Fruit fly (Drosophila melanogaster) whole organism, pupa: ENCODE measurements around the gene ND-B16.6.
A peak's percentile ranks its signal among the peaks of the same experiment; 100 is the strongest.

ENCODE experiments used
- CG10348 ChIP-seq: fragments of 200-800 bp; sonication (Bioruptor generic); IDR thresholded peaks from 2 replicates; pipeline ENCODE4 v1.3.6; 2022; ENCODE audit warnings: missing biosample characterization, missing genetic modification characterization
- CG12605 ChIP-seq: fragments of 200-800 bp; sonication (Bioruptor generic); IDR thresholded peaks from 2 replicates; pipeline ENCODE4 v1.3.6; 2022; ENCODE audit warnings: missing biosample characterization, missing genetic modification characterization
- CG13204 ChIP-seq: fragments of 200-800 bp; sonication (Bioruptor generic); optimal IDR thresholded peaks from 2 replicates; lab custom pipeline; 2018; ENCODE audit warnings: missing biosample characterization, mild to moderate bottlenecking, missing genetic modification characterization, moderate library complexity
- CG14655 ChIP-seq: fragments of 200-800 bp; sonication (Bioruptor generic); optimal IDR thresholded peaks from 3 replicates; lab custom pipeline; 2017; ENCODE audit warnings: mild to moderate bottlenecking, missing biosample characterization, missing genetic modification reagents, missing genetic modification characterization
- CG15710 ChIP-seq: fragments of 200-800 bp; sonication (Bioruptor generic); optimal IDR thresholded peaks from 2 replicates; lab custom pipeline; 2018; ENCODE audit warnings: missing biosample characterization, mild to moderate bottlenecking, missing genetic modification characterization, moderate library complexity
- CG17806 ChIP-seq: fragments of 200-800 bp; sonication (Bioruptor generic); optimal IDR thresholded peaks from 2 replicates; lab custom pipeline; 2018; ENCODE audit warnings: missing biosample characterization, mild to moderate bottlenecking, missing genetic modification characterization, moderate library complexity
- CG32121 ChIP-seq: fragments of 200-800 bp; sonication (Bioruptor generic); IDR thresholded peaks from 2 replicates; pipeline ENCODE4 v1.3.6; 2022; ENCODE audit warnings: missing biosample characterization, missing genetic modification characterization
- CG34367 ChIP-seq: fragments of 200-800 bp; sonication (Bioruptor generic); optimal IDR thresholded peaks from 2 replicates; lab custom pipeline; 2018; ENCODE audit warnings: missing biosample characterization, mild to moderate bottlenecking, missing genetic modification characterization
- CG4496 ChIP-seq: fragments of 200-800 bp; sonication (Bioruptor generic); IDR thresholded peaks from 3 replicates; pipeline ENCODE4 v1.3.6; 2022; ENCODE audit warnings: missing biosample characterization, missing genetic modification characterization
- CG8159 ChIP-seq: fragments of 200-800 bp; sonication (Bioruptor generic); optimal IDR thresholded peaks from 3 replicates; lab custom pipeline; 2018; ENCODE audit warnings: missing biosample characterization, mild to moderate bottlenecking, missing genetic modification characterization, moderate library complexity
- CG8301 ChIP-seq: fragments of 200-800 bp; sonication (Bioruptor generic); optimal IDR thresholded peaks from 2 replicates; lab custom pipeline; 2018; ENCODE audit warnings: missing biosample characterization, mild to moderate bottlenecking, missing genetic modification characterization
- CG9948 ChIP-seq: fragments of 200-800 bp; sonication (Bioruptor generic); optimal IDR thresholded peaks from 2 replicates; lab custom pipeline; 2018; ENCODE audit warnings: missing biosample characterization, mild to moderate bottlenecking, missing genetic modification characterization, moderate library complexity
- D1 ChIP-seq: fragments of 200-800 bp; sonication (Bioruptor generic); optimal IDR thresholded peaks from 2 replicates; lab custom pipeline; 2018; ENCODE audit warnings: missing biosample characterization, mild to moderate bottlenecking, missing genetic modification characterization, moderate library complexity
- EcR ChIP-seq: fragments of 200-800 bp; sonication (Bioruptor generic); optimal IDR thresholded peaks from 3 replicates; lab custom pipeline; 2019; ENCODE audit warnings: missing biosample characterization, missing genetic modification characterization, mild to moderate bottlenecking, moderate library complexity, missing genetic modification reagents
- Ets98B ChIP-seq: fragments of 200-800 bp; sonication (Bioruptor generic); IDR thresholded peaks from 2 replicates; pipeline ENCODE4 v1.3.6; 2022; ENCODE audit warnings: missing biosample characterization, missing genetic modification characterization
- Pif1A ChIP-seq: fragments of 200-800 bp; sonication (Bioruptor generic); optimal IDR thresholded peaks from 3 replicates; lab custom pipeline; 2016; ENCODE audit warnings: missing biosample characterization, missing genetic modification characterization
- Pif1B ChIP-seq: fragments of 200-800 bp; sonication (Bioruptor generic); optimal IDR thresholded peaks from 3 replicates; lab custom pipeline; 2016; ENCODE audit warnings: missing biosample characterization, missing genetic modification characterization
- Snoo ChIP-seq: fragments of 200-800 bp; sonication (Bioruptor generic); optimal IDR thresholded peaks from 3 replicates; lab custom pipeline; 2017; ENCODE audit warnings: missing biosample characterization, mild to moderate bottlenecking, missing genetic modification characterization, inconsistent platforms
- fd96Ca ChIP-seq: fragments of 200-800 bp; sonication (Bioruptor generic); IDR thresholded peaks from 3 replicates; pipeline ENCODE4 v1.3.6; 2022; ENCODE audit warnings: missing biosample characterization, missing genetic modification characterization
- gl ChIP-seq: fragments of 200-800 bp; sonication (Bioruptor generic); optimal IDR thresholded peaks from 2 replicates; lab custom pipeline; 2018; ENCODE audit warnings: missing biosample characterization, mild to moderate bottlenecking, missing genetic modification characterization
- rn ChIP-seq: fragments of 200-800 bp; sonication (Bioruptor generic); IDR thresholded peaks from 2 replicates; pipeline ENCODE4 v1.3.6; 2022; ENCODE audit warnings: missing biosample characterization, missing genetic modification characterization

Gene ND-B16.6

dm6 chrX:6365632-6366356 lies 15.6 kb upstream of the ND-B16.6 start, which contains the start of the genes swa and Marf:
TSS of gene swa (minus strand) at chrX:6365708.
TSS of gene Marf (plus strand) at chrX:6365949.
- TF ChIP-seq CG8159 (tag; lab: Kevin White, UChicago): no peak
- TF ChIP-seq Ets98B (GFP tag; lab: Robert Waterston, UW): no peak
- TF ChIP-seq Pif1A (GFP tag; lab: Kevin White, UChicago): no peak
- TF ChIP-seq CG32121: no peak
- TF ChIP-seq gl (tag; lab: Kevin White, UChicago): no peak
- TF ChIP-seq CG12605 (GFP tag; lab: Robert Waterston, UW): no peak
- no peak for TF ChIP-seq CG17806 (tag; lab: Kevin White, UChicago)
- TF ChIP-seq, all 21 proteins: peak for 0

- TF ChIP-seq Ets98B (GFP tag; lab: Robert Waterston, UW) (no peak), CG12605 (GFP tag; lab: Robert Waterston, UW) (no peak), EcR (GFP tag; lab: Kevin White, UChicago) (no peak), CG8301 (tag; lab: Kevin White, UChicago) (no peak), Snoo (tag; lab: Kevin White, UChicago) (no peak), rn (no peak), CG9948 (no peak), fd96Ca (GFP tag; lab: Robert Waterston, UW) (no peak), CG10348 (GFP tag; lab: Robert Waterston, UW) (no peak), CG34367 (tag; lab: Kevin White, UChicago) (no peak), D1 (no peak), CG4496 (GFP tag; lab: Robert Waterston, UW) (no peak), CG8159 (tag; lab: Kevin White, UChicago) (no peak), CG15710 (tag; lab: Kevin White, UChicago) (no peak), CG32121 (no peak), CG13204 (GFP tag; lab: Kevin White, UChicago) (no peak), Pif1B (GFP tag; lab: Kevin White, UChicago) (no peak)
Observed at dm6 chrX:6361215-6361614, 11.0 kb upstream of the ND-B16.6 start.

dm6 chrX:6358198-6358597 lies 8.0 kb upstream of the ND-B16.6 start:
- TF ChIP-seq EcR (GFP tag; lab: Kevin White, UChicago) (peak; percentile 22), CG8159 (tag; lab: Kevin White, UChicago) (no peak), CG13204 (GFP tag; lab: Kevin White, UChicago) (no peak), CG9948 (no peak)

DNA sequence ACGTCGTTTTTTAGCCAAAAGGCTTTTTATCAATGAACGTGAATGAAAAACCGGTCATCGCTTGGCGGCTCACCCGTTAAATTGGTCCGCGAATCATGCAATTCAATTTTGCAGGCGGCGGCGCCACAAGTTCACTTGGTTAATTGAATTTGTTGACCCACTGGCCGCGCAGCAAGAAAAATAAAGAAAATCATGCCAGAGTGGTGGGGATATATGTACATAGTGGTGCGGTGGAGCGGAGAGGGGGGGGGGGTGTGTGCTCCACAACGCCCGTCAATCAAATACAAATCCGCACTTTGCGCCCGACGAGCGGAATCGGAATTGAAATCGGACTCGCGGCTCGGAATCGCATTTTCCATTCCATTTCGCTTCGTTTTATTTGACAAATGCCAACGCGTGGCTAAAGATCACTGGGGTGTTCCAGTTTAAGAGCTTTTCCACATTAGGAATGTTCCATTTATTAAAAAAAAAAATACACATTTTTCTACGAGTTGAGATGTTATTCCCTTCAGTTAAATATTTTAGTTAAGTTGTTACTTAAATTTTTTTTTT lies 7.3 kb upstream of the ND-B16.6 start:
- TF ChIP-seq CG32121 (peak; percentile 41; the same call in 1 of the 2 replicates), CG9948 (no peak), Ets98B (GFP tag; lab: Robert Waterston, UW) (peak; percentile 45; the same call in 1 of the 2 replicates), CG4496 (GFP tag; lab: Robert Waterston, UW) (peak; percentile 18; the same call in 1 of the 3 replicates)

dm6 chrX:6356748-6357397 lies 6.7 kb upstream of the ND-B16.6 start:
- no peak for TF ChIP-seq CG34367 (tag; lab: Kevin White, UChicago)
- no peak for TF ChIP-seq CG12605 (GFP tag; lab: Robert Waterston, UW)
- TF ChIP-seq CG4496 (GFP tag; lab: Robert Waterston, UW): peak; percentile 72; the same call in 2 of the 3 replicates
- TF ChIP-seq CG14655 (GFP tag; lab: Kevin White, UChicago): peak; percentile 55
- TF ChIP-seq CG10348 (GFP tag; lab: Robert Waterston, UW): no peak
- peak; percentile 14 for TF ChIP-seq CG17806 (tag; lab: Kevin White, UChicago)
- TF ChIP-seq Ets98B (GFP tag; lab: Robert Waterston, UW): peak; percentile 32; the same call in 1 of the 2 replicates
- peak; percentile 22 for TF ChIP-seq Pif1A (GFP tag; lab: Kevin White, UChicago)
- no peak for TF ChIP-seq CG32121
- TF ChIP-seq CG8301 (tag; lab: Kevin White, UChicago): peak; percentile 50
- peak; percentile 2 for TF ChIP-seq Snoo (tag; lab: Kevin White, UChicago)
- TF ChIP-seq fd96Ca (GFP tag; lab: Robert Waterston, UW): peak; percentile 78
- TF ChIP-seq CG15710 (tag; lab: Kevin White, UChicago): peak; percentile 8
- TF ChIP-seq CG8159 (tag; lab: Kevin White, UChicago): peak; percentile 2
- no peak for TF ChIP-seq rn
- TF ChIP-seq CG9948: peak; percentile 13
- TF ChIP-seq EcR (GFP tag; lab: Kevin White, UChicago): no peak
- no peak for TF ChIP-seq gl (tag; lab: Kevin White, UChicago)
- TF ChIP-seq Pif1B (GFP tag; lab: Kevin White, UChicago): peak; percentile 20
